Worm (Caenorhabditis elegans): ENCODE data around the gene clec-196.

clec-196 gene

DNA sequence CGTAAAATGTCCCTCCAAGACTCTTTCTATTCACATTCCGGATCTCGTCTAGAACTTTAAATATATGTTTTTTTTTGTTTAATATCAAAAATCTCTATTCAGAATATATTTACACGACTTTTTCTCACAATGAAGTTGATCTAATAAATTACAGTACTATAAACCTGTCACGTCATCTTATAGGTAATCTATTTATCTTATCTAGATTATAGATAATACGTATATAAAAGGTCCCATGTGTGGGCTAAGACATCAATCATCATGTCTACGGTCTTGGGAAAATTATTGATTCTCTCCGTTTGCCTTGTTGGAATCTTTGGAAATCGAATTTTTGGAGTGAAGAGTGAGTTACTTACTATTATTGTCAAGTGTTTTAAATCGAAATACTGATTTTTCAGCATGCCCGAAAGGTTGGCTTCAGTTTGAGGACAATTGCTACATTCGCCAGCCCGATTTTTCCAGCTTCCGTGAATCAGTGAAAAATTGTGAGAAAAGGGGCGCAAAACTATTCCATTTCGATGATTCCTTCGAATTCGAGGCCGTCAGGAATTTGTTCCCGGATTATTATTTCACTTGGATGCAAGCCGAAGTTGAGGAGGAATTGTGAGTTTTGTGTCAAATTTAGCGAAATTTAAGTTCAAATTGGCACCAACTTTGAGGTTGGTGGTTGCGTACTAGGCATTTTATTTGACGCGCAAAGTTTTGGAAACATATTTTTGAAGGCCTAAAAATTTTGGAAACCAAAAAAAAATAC is at the start of gene clec-196:
TSS of gene clec-196 (plus strand) at position 252 of the 754 bp plus-strand sequence.
- TF ChIP-seq C16A3.4 (tag; optimal IDR thresholded peaks at IDR 0.05) (peak; percentile 1), mdl-1 (tag; optimal IDR thresholded peaks at IDR 0.05) (no peak), swsn-7 (tag; optimal IDR thresholded peaks at IDR 0.05) (peak; percentile 14), mef-2 (tag; optimal IDR thresholded peaks at IDR 0.05) (peak; percentile 17), ces-1 (GFP tag; optimal IDR thresholded peaks at IDR 0.05) (no peak), lsy-2 (tag; optimal IDR thresholded peaks at IDR 0.05) (peak in 1 of 2 experiments; percentile 9), nhr-12 (tag; optimal IDR thresholded peaks at IDR 0.05) (no peak), zip-4 (GFP tag; optimal IDR thresholded peaks at IDR 0.05) (no peak), grh-1 (GFP tag; IDR thresholded peaks at IDR 0.05) (peak; percentile 23; the same call in 1 of the 2 replicates), F16B12.6 (tag; optimal IDR thresholded peaks at IDR 0.05) (peak; percentile 72), lin-15B (tag; optimal IDR thresholded peaks at IDR 0.05) (peak; percentile 3), lin-35 (GFP tag; optimal IDR thresholded peaks at IDR 0.05) (peak; percentile 5 to 77), dpl-1 (GFP tag; optimal IDR thresholded peaks at IDR 0.05) (peak; percentile 44 to 71 (median 46)), skn-1 (tag; optimal IDR thresholded peaks at IDR 0.05) (no peak), ztf-4 (tag; optimal IDR thresholded peaks at IDR 0.05) (no peak), ceh-88 (GFP tag; IDR thresholded peaks at IDR 0.05) (0 out of 2 replicates have a peak, but pooled peaks have one; percentile 14), efl-1 (optimal IDR thresholded peaks at IDR 0.05) (peak in 1 of 2 experiments; percentile 67), efl-1 (GFP tag; optimal IDR thresholded peaks at IDR 0.05 in 1 of 2) (peak; percentile 76 to 96), lin-39 (tag; optimal IDR thresholded peaks at IDR 0.05) (no peak), pqm-1 (tag; optimal IDR thresholded peaks at IDR 0.05) (no peak), egl-27 (tag; optimal IDR thresholded peaks at IDR 0.05) (no peak)

DNA sequence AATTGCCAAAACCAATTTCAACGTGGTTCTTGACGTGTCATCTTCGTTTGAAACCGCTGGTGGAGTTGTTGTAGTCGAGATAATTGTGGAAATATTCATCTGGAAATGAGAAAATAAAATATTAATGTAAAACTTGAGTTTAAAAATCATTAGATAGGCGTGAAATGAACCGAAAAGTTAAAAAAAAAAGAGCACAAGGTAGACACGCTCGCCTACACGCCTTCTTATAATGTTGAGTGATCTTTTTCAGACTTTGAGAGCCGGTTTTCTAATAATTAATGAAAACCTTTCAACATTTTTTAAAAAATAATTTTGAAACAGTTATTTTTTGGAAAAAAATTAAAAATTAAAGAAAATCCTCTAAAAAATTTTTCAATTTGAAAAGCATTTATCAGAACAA is 45.8 kb upstream of the clec-196 start, which contains the start of gene npr-32:
TSS of gene npr-32 (minus strand) at position 101 of the 400 bp plus-strand sequence.
- TF ChIP-seq unc-98 (GFP tag; IDR thresholded peaks at IDR 0.05) (no peak), hlh-4 (tag; optimal IDR thresholded peaks at IDR 0.05) (no peak), unc-30 (tag; optimal IDR thresholded peaks at IDR 0.05) (no peak), C16A3.4 (tag; optimal IDR thresholded peaks at IDR 0.05) (no peak), ztf-4 (tag; optimal IDR thresholded peaks at IDR 0.05) (no peak), pax-3 (tag; optimal IDR thresholded peaks at IDR 0.05) (no peak), xbp-1 (tag; optimal IDR thresholded peaks at IDR 0.05) (no peak), fkh-8 (tag; optimal IDR thresholded peaks at IDR 0.05) (no peak), rnt-1 (tag; optimal IDR thresholded peaks at IDR 0.05) (no peak), hlh-17 (GFP tag; optimal IDR thresholded peaks at IDR 0.05; ENCODE audit: borderline replicate concordance) (no peak), nhr-12 (tag; optimal IDR thresholded peaks at IDR 0.05) (no peak), isw-1 (GFP tag; IDR thresholded peaks at IDR 0.05) (no peak), unc-62 (GFP tag; optimal IDR thresholded peaks at IDR 0.05) (no peak), nhr-76 (tag; optimal IDR thresholded peaks at IDR 0.05) (no peak), ceh-90 (tag; optimal IDR thresholded peaks at IDR 0.05) (no peak), nhr-90 (tag; optimal IDR thresholded peaks at IDR 0.05; ENCODE audit: poor library complexity) (no peak)

DNA sequence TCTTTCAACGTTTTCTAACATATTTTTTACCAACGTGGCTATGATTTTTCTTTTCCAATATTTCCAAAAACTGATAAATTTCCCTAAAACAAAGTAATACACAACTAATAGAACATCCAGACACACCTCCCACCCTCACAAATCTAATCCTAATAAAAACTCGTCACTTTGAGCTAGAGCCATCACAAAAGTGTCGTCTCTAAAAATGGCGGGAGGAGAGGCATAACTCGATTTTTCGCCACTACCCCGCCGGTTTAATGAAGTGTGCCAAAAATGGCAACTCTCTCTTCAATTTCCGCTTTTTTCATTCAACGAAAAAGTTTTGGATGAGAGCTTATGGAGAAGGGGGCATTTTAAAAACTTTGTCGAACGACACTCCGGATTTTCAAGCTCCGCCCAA is 43.9 kb upstream of the clec-196 start:
- TF ChIP-seq ztf-4 (tag; optimal IDR thresholded peaks at IDR 0.05), result no peak
- no peak for TF ChIP-seq F16B12.6 (tag; optimal IDR thresholded peaks at IDR 0.05)
- TF ChIP-seq isw-1 (GFP tag; IDR thresholded peaks at IDR 0.05), result no peak
- TF ChIP-seq nhr-90 (tag; optimal IDR thresholded peaks at IDR 0.05; ENCODE audit: poor library complexity), result no peak
- TF ChIP-seq C04F5.9 (tag; optimal IDR thresholded peaks at IDR 0.05), result no peak
- TF ChIP-seq fkh-10 (GFP tag; optimal IDR thresholded peaks at IDR 0.05), result peak; percentile 1

DNA sequence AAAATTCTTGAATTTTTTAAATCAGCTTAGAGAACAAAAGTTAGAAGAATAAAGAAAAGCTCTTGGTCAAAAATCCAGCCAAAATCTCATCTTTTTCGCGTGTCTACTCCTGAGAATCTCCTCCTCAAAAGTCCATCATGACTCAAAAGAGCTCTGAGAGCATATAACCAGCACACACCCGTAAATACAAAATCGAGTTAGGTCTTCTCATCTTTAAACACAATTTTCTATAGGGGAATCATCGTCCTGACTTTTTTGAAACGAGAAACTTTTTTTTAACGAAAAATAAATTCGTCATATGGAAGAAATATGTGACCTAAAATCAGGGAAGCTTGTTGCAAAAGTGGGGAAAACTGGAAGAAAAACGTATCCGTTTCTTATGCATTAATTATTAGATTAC is 43.3 kb upstream of the clec-196 start:
- TF ChIP-seq fkh-8 (tag; optimal IDR thresholded peaks at IDR 0.05) (no peak), efl-1 (optimal IDR thresholded peaks at IDR 0.05) (no peak), efl-1 (GFP tag; optimal IDR thresholded peaks at IDR 0.05 in 1 of 2) (peak in 1 of 2 experiments; percentile 6), dpl-1 (GFP tag; optimal IDR thresholded peaks at IDR 0.05) (no peak), ces-1 (GFP tag; optimal IDR thresholded peaks at IDR 0.05) (peak; percentile 30), blmp-1 (tag; optimal IDR thresholded peaks at IDR 0.05) (no peak), grh-1 (GFP tag; IDR thresholded peaks at IDR 0.05) (no peak), vab-15 (tag; optimal IDR thresholded peaks at IDR 0.05) (no peak), lin-14 (GFP tag; optimal IDR thresholded peaks at IDR 0.05) (peak; percentile 57), nhr-12 (tag; optimal IDR thresholded peaks at IDR 0.05) (no peak), fkh-10 (GFP tag; optimal IDR thresholded peaks at IDR 0.05) (peak; percentile 79)

All from whole organism, L1 larva.